Fruit fly (Drosophila melanogaster) whole organism, adult: Measurements from ENCODE around the gene TrpA1.

ENCODE experiments used
- CG11617 ChIP-seq: fragments of 200-800 bp; sonication (Bioruptor generic); optimal IDR thresholded peaks from 2 replicates; lab custom pipeline; 2017; ENCODE audit warnings: mild to moderate bottlenecking, missing biosample characterization, missing genetic modification reagents, missing genetic modification characterization
- CG12768 ChIP-seq: fragments of 200-800 bp; sonication (Bioruptor generic); optimal IDR thresholded peaks from 2 replicates; lab custom pipeline; 2017; ENCODE audit warnings: missing biosample characterization, missing genetic modification characterization, mild to moderate bottlenecking, moderate library complexity, missing genetic modification reagents
- CG14711 ChIP-seq: fragments of 200-800 bp; sonication (Bioruptor generic); optimal IDR thresholded peaks from 2 replicates; lab custom pipeline; 2018; ENCODE audit warnings: missing biosample characterization, mild to moderate bottlenecking, missing genetic modification characterization, moderate library complexity
- CG1620 ChIP-seq: fragments of 200-800 bp; sonication (Bioruptor generic); optimal IDR thresholded peaks from 2 replicates; lab custom pipeline; 2016; ENCODE audit warnings: missing biosample characterization, missing genetic modification characterization
- CG33017 ChIP-seq: fragments of 200-800 bp; sonication (Bioruptor generic); optimal IDR thresholded peaks from 2 replicates; lab custom pipeline; 2018; ENCODE audit warnings: missing biosample characterization, mild to moderate bottlenecking, missing genetic modification characterization, moderate library complexity
- CG5204 ChIP-seq: fragments of 200-800 bp; sonication (Bioruptor generic); optimal IDR thresholded peaks from 2 replicates; lab custom pipeline; 2016; ENCODE audit warnings: missing biosample characterization, missing genetic modification characterization
- CG7045 ChIP-seq: fragments of 200-800 bp; sonication (Bioruptor generic); optimal IDR thresholded peaks from 2 replicates; lab custom pipeline; 2017; ENCODE audit warnings: missing biosample characterization, mild to moderate bottlenecking, missing genetic modification characterization
- CG7101 ChIP-seq: fragments of 200-800 bp; sonication (Bioruptor generic); optimal IDR thresholded peaks from 2 replicates; lab custom pipeline; 2018; ENCODE audit warnings: missing biosample characterization, mild to moderate bottlenecking, missing genetic modification characterization, moderate library complexity
- Clk ChIP-seq: fragments of 200-800 bp; sonication (Bioruptor generic); optimal IDR thresholded peaks from 2 replicates; lab custom pipeline; 2017; ENCODE audit warnings: missing biosample characterization, missing genetic modification characterization
- Crg-1 ChIP-seq: fragments of 200-800 bp; sonication (Bioruptor generic); optimal IDR thresholded peaks from 2 replicates; lab custom pipeline; 2016; ENCODE audit warnings: missing biosample characterization, missing genetic modification characterization
- Hr96 ChIP-seq: fragments of 200-800 bp; sonication (Bioruptor generic); optimal IDR thresholded peaks from 2 replicates; lab custom pipeline; 2016; ENCODE audit warnings: missing biosample characterization, missing genetic modification characterization
- Mnt ChIP-seq: fragments of 200-800 bp; sonication (Bioruptor generic); optimal IDR thresholded peaks from 2 replicates; lab custom pipeline; 2016; ENCODE audit warnings: missing biosample characterization, mild to moderate bottlenecking, missing genetic modification characterization
- bab1 ChIP-seq: fragments of 200-800 bp; sonication (Bioruptor generic); optimal IDR thresholded peaks from 3 replicates; lab custom pipeline; 2019; ENCODE audit warnings: missing biosample characterization, mild to moderate bottlenecking, missing genetic modification characterization, moderate library complexity
- cic ChIP-seq: fragments of 200-800 bp; sonication (Bioruptor generic); optimal IDR thresholded peaks from 2 replicates; lab custom pipeline; 2017; ENCODE audit warnings: missing biosample characterization, mild to moderate bottlenecking, missing genetic modification characterization, moderate library complexity
- cnc ChIP-seq, 2 experiments: fragments of >200 bp; optimal IDR thresholded peaks; 2 replicates each; lab custom pipeline; 2017
- kay ChIP-seq: fragments of 200-800 bp; sonication (Bioruptor generic); peaks from one replicate; lab custom pipeline; 2016; ENCODE audit warnings: missing biosample characterization, missing genetic modification characterization, borderline replicate concordance
- ovo ChIP-seq: fragments of 200-800 bp; sonication (Bioruptor generic); optimal IDR thresholded peaks from 2 replicates; lab custom pipeline; 2016; ENCODE audit warnings: missing biosample characterization, missing genetic modification characterization
- pad ChIP-seq: fragments of 200-800 bp; sonication (Bioruptor generic); optimal IDR thresholded peaks from 3 replicates; lab custom pipeline; 2017; ENCODE audit warnings: missing biosample characterization, missing genetic modification characterization, mild to moderate bottlenecking, moderate library complexity, missing genetic modification reagents
- tj ChIP-seq: fragments of 200-800 bp; sonication (Bioruptor generic); optimal IDR thresholded peaks from 3 replicates; lab custom pipeline; 2017; ENCODE audit warnings: missing biosample characterization, mild to moderate bottlenecking, missing genetic modification characterization, moderate library complexity
- toe ChIP-seq: fragments of 200-800 bp; sonication (Bioruptor generic); optimal IDR thresholded peaks from 2 replicates; lab custom pipeline; 2016; ENCODE audit warnings: missing biosample characterization, missing genetic modification characterization

Gene TrpA1

dm6 chr3L:8888533-8888932 lies 16.5 kb downstream of the TrpA1 start, which contains the start of gene CG43169:
Gene CG43169 (minus strand): TSS chr3L:8888633.
- TF ChIP-seq Hr96 (no peak), bab1 (GFP tag; lab: Kevin White, UChicago) (no peak), CG12768 (no peak), cnc (optimal IDR thresholded peaks at IDR 0.05; lab: Kevin White, UChicago) (no peak), Crg-1 (GFP tag; lab: Kevin White, UChicago) (no peak), CG1620 (GFP tag; lab: Kevin White, UChicago) (no peak), kay (no peak), ovo (GFP tag; lab: Kevin White, UChicago) (no peak), cic (GFP tag; lab: Kevin White, UChicago) (no peak), CG33017 (tag; lab: Kevin White, UChicago) (no peak), CG14711 (tag; lab: Kevin White, UChicago) (no peak), CG5204 (GFP tag; lab: Kevin White, UChicago) (no peak), Mnt (GFP tag; lab: Kevin White, UChicago) (no peak), Clk (GFP tag; lab: Kevin White, UChicago) (no peak), tj (GFP tag; lab: Kevin White, UChicago) (no peak), CG7045 (GFP tag; lab: Kevin White, UChicago) (no peak), CG11617 (GFP tag; lab: Kevin White, UChicago) (no peak), toe (GFP tag; lab: Kevin White, UChicago) (no peak), pad (GFP tag; lab: Kevin White, UChicago) (no peak), CG7101 (tag; lab: Kevin White, UChicago) (no peak)

- TF ChIP-seq toe (GFP tag; lab: Kevin White, UChicago) (no peak), pad (GFP tag; lab: Kevin White, UChicago) (no peak), CG12768 (no peak), CG33017 (tag; lab: Kevin White, UChicago) (no peak), CG11617 (GFP tag; lab: Kevin White, UChicago) (no peak), Clk (GFP tag; lab: Kevin White, UChicago) (no peak), CG1620 (GFP tag; lab: Kevin White, UChicago) (no peak), Hr96 (no peak), ovo (GFP tag; lab: Kevin White, UChicago) (no peak), CG5204 (GFP tag; lab: Kevin White, UChicago) (no peak), cnc (optimal IDR thresholded peaks at IDR 0.05; lab: Kevin White, UChicago) (no peak), kay (no peak), bab1 (GFP tag; lab: Kevin White, UChicago) (no peak), Mnt (GFP tag; lab: Kevin White, UChicago) (no peak), cic (GFP tag; lab: Kevin White, UChicago) (no peak), Crg-1 (GFP tag; lab: Kevin White, UChicago) (no peak)
These were observed 23.1 kb downstream of the TrpA1 start for dm6 chr3L:8881778-8882366.

dm6 chr3L:8879465-8879864 lies 25.5 kb downstream of the TrpA1 start:
- TF ChIP-seq CG7101 (tag; lab: Kevin White, UChicago) (no peak), ovo (GFP tag; lab: Kevin White, UChicago) (no peak), Hr96 (no peak), bab1 (GFP tag; lab: Kevin White, UChicago) (no peak), cic (GFP tag; lab: Kevin White, UChicago) (no peak), CG11617 (GFP tag; lab: Kevin White, UChicago) (no peak), CG12768 (no peak), tj (GFP tag; lab: Kevin White, UChicago) (no peak), kay (no peak), cnc (optimal IDR thresholded peaks at IDR 0.05; lab: Kevin White, UChicago) (no peak), pad (GFP tag; lab: Kevin White, UChicago) (no peak)

dm6 chr3L:8878388-8878787 lies 26.6 kb downstream of the TrpA1 start:
- TF ChIP-seq Hr96 (no peak), kay (peak; percentile 64), CG7101 (tag; lab: Kevin White, UChicago) (peak; percentile 55), CG14711 (tag; lab: Kevin White, UChicago) (peak; percentile 13), bab1 (GFP tag; lab: Kevin White, UChicago) (no peak), CG11617 (GFP tag; lab: Kevin White, UChicago) (no peak), cic (GFP tag; lab: Kevin White, UChicago) (peak; percentile 14), CG5204 (GFP tag; lab: Kevin White, UChicago) (peak; percentile 17), Mnt (GFP tag; lab: Kevin White, UChicago) (peak; percentile 24), ovo (GFP tag; lab: Kevin White, UChicago) (peak; percentile 32)

dm6 chr3L:8873053-8873452 lies 31.9 kb downstream of the TrpA1 start:
- TF ChIP-seq CG33017 (tag; lab: Kevin White, UChicago), result no peak
- no peak for TF ChIP-seq Mnt (GFP tag; lab: Kevin White, UChicago)
- no peak for TF ChIP-seq CG1620 (GFP tag; lab: Kevin White, UChicago)
- TF ChIP-seq toe (GFP tag; lab: Kevin White, UChicago), result no peak
- TF ChIP-seq CG7101 (tag; lab: Kevin White, UChicago), result no peak
- TF ChIP-seq bab1 (GFP tag; lab: Kevin White, UChicago), result no peak
- no peak for TF ChIP-seq cic (GFP tag; lab: Kevin White, UChicago)
- TF ChIP-seq CG14711 (tag; lab: Kevin White, UChicago), result no peak
- no peak for TF ChIP-seq CG5204 (GFP tag; lab: Kevin White, UChicago)
- no peak for TF ChIP-seq CG12768
- TF ChIP-seq tj (GFP tag; lab: Kevin White, UChicago), result no peak
- no peak for TF ChIP-seq ovo (GFP tag; lab: Kevin White, UChicago)
- TF ChIP-seq Clk (GFP tag; lab: Kevin White, UChicago), result no peak
- TF ChIP-seq CG11617 (GFP tag; lab: Kevin White, UChicago), result no peak
- no peak for TF ChIP-seq kay
- no peak for TF ChIP-seq CG7045 (GFP tag; lab: Kevin White, UChicago)
- no peak for TF ChIP-seq Crg-1 (GFP tag; lab: Kevin White, UChicago)
